Fruit fly (Drosophila melanogaster) whole organism, embryonic: ENCODE measurements around the gene RapGAP1.

Source experiments
- Asciz ChIP-seq: fragments of 200-800 bp; sonication (Bioruptor generic); optimal IDR thresholded peaks from 2 replicates; lab custom pipeline; 2017; ENCODE audit warnings: missing biosample characterization, mild to moderate bottlenecking, missing genetic modification characterization, missing genetic modification reagents
- Awh ChIP-seq: fragments of 200-800 bp; sonication (Bioruptor generic); IDR thresholded peaks from 2 replicates; pipeline ENCODE4, ENCODE4 v1.3.6; 2022; ENCODE audit warnings: missing biosample characterization, missing genetic modification characterization
- BtbVII ChIP-seq: fragments of 200-800 bp; sonication (Bioruptor generic); optimal IDR thresholded peaks from 3 replicates; lab custom pipeline; 2017; ENCODE audit warnings: missing biosample characterization, mild to moderate bottlenecking, missing genetic modification characterization
- CG10209 ChIP-seq: fragments of 200-800 bp; sonication (Bioruptor generic); optimal IDR thresholded peaks from 3 replicates; lab custom pipeline; 2017; ENCODE audit warnings: missing biosample characterization, mild to moderate bottlenecking, missing genetic modification characterization, missing genetic modification reagents
- CG15601 ChIP-seq: fragments of 200-800 bp; sonication (Bioruptor generic); optimal IDR thresholded peaks from 3 replicates; lab custom pipeline; 2019; ENCODE audit warnings: missing biosample characterization, mild to moderate bottlenecking, missing genetic modification characterization, moderate library complexity
- CG15696 ChIP-seq: fragments of 200-800 bp; sonication (Bioruptor generic); optimal IDR thresholded peaks from 2 replicates; lab custom pipeline; 2019; ENCODE audit warnings: missing biosample characterization, mild to moderate bottlenecking, missing genetic modification characterization, moderate library complexity
- CG1603 ChIP-seq: fragments of 200-800 bp; sonication (Bioruptor generic); optimal IDR thresholded peaks from 2 replicates; lab custom pipeline; 2019; ENCODE audit warnings: missing biosample characterization, mild to moderate bottlenecking, missing genetic modification characterization, moderate library complexity
- CG1647 ChIP-seq: fragments of 200-800 bp; sonication (Bioruptor generic); optimal IDR thresholded peaks from 3 replicates; lab custom pipeline; 2016; ENCODE audit warnings: missing biosample characterization, missing genetic modification characterization
- CG17186 ChIP-seq: fragments of 200-800 bp; sonication (Bioruptor generic); optimal IDR thresholded peaks from 3 replicates; lab custom pipeline; 2017; ENCODE audit warnings: missing biosample characterization, missing genetic modification reagents, missing genetic modification characterization
- CG17359 ChIP-seq: fragments of 200-800 bp; sonication (Bioruptor generic); optimal IDR thresholded peaks from 3 replicates; lab custom pipeline; 2018; ENCODE audit warnings: missing biosample characterization, mild to moderate bottlenecking, missing genetic modification characterization, moderate library complexity
- CG17568 ChIP-seq: fragments of 200-800 bp; sonication (Bioruptor generic); optimal IDR thresholded peaks from 2 replicates; lab custom pipeline; 2018; ENCODE audit warnings: missing biosample characterization, mild to moderate bottlenecking, missing genetic modification characterization, moderate library complexity
- CG17829 ChIP-seq: fragments of 200-800 bp; optimal IDR thresholded peaks from 2 replicates; lab custom pipeline; 2019; ENCODE audit warnings: missing biosample characterization, mild to moderate bottlenecking, missing genetic modification characterization, moderate library complexity
- CG2202 ChIP-seq: fragments of 200-800 bp; sonication (Bioruptor generic); optimal IDR thresholded peaks from 2 replicates; lab custom pipeline; 2018; ENCODE audit warnings: missing biosample characterization, mild to moderate bottlenecking, missing genetic modification characterization
- CG2712 ChIP-seq: fragments of 200-800 bp; optimal IDR thresholded peaks from 3 replicates; lab custom pipeline; 2019; ENCODE audit warnings: missing biosample characterization, mild to moderate bottlenecking, missing genetic modification characterization, moderate library complexity
- CG2875 ChIP-seq: fragments of 200-800 bp; sonication (Bioruptor generic); optimal IDR thresholded peaks from 2 replicates; lab custom pipeline; 2017; ENCODE audit warnings: missing biosample characterization, mild to moderate bottlenecking, missing genetic modification characterization, missing genetic modification reagents
- CG6854 ChIP-seq: fragments of 200-800 bp; sonication (Bioruptor generic); optimal IDR thresholded peaks from 3 replicates; lab custom pipeline; 2017; ENCODE audit warnings: missing biosample characterization, mild to moderate bottlenecking, missing genetic modification characterization
- CG7745 ChIP-seq: fragments of 200-800 bp; sonication (Bioruptor generic); optimal IDR thresholded peaks from 2 replicates; lab custom pipeline; 2018; ENCODE audit warnings: missing biosample characterization, mild to moderate bottlenecking, missing genetic modification characterization, moderate library complexity
- CG7839 ChIP-seq: fragments of 200-800 bp; sonication (Bioruptor generic); optimal IDR thresholded peaks from 3 replicates; lab custom pipeline; 2018; ENCODE audit warnings: missing biosample characterization, mild to moderate bottlenecking, missing genetic modification characterization, moderate library complexity
- CG7987 ChIP-seq: fragments of 200-800 bp; sonication (Bioruptor generic); optimal IDR thresholded peaks from 2 replicates; lab custom pipeline; 2018; ENCODE audit warnings: missing biosample characterization, mild to moderate bottlenecking, missing genetic modification characterization, moderate library complexity
- Dad ChIP-seq: fragments of 200-800 bp; sonication (Bioruptor generic); optimal IDR thresholded peaks from 3 replicates; lab custom pipeline; 2016; ENCODE audit warnings: missing biosample characterization, missing genetic modification characterization
- Deaf1 ChIP-seq: fragments of 200-800 bp; optimal IDR thresholded peaks from 3 replicates; lab custom pipeline; 2019; ENCODE audit warnings: missing biosample characterization, mild to moderate bottlenecking, missing genetic modification characterization, moderate library complexity
- Hr78 ChIP-seq, 2 experiments: fragments of 200-800 bp in 1 of 2; fragments of >200 bp in 1 of 2; sonication (Bioruptor generic) in 1 of 2; optimal IDR thresholded peaks; 2 replicates each; lab custom pipeline; 2017 to 2019; ENCODE audit warnings: missing biosample characterization in 2 of 2, missing genetic modification characterization in 2 of 2, mild to moderate bottlenecking in 1 of 2, moderate library complexity in 1 of 2
- PHDP ChIP-seq: fragments of 200-800 bp; sonication (Bioruptor generic); optimal IDR thresholded peaks from 3 replicates; lab custom pipeline; 2018; ENCODE audit warnings: missing biosample characterization, mild to moderate bottlenecking, missing genetic modification characterization, moderate library complexity
- Trl ChIP-seq, 3 experiments: fragments of >200 bp in 2 of 3; fragments of 200-800 bp in 1 of 3; sonication (Bioruptor generic) in 1 of 3; optimal IDR thresholded peaks; 2 replicates in 1 of 3; 3 replicates in 2 of 3; lab custom pipeline; 2016 to 2017; ENCODE audit warnings: missing biosample characterization in 1 of 3, missing genetic modification characterization in 1 of 3
- Vsx1 ChIP-seq: fragments of 200-800 bp; sonication (Bioruptor generic); optimal IDR thresholded peaks from 2 replicates; lab custom pipeline; 2017; ENCODE audit warnings: missing biosample characterization, mild to moderate bottlenecking, missing genetic modification characterization, missing genetic modification reagents
- dmrt99B ChIP-seq: fragments of 200-800 bp; sonication (Bioruptor generic); optimal IDR thresholded peaks from 2 replicates; lab custom pipeline; 2018; ENCODE audit warnings: missing biosample characterization, mild to moderate bottlenecking, missing genetic modification characterization, moderate library complexity
- grau ChIP-seq: fragments of 200-800 bp; optimal IDR thresholded peaks from 3 replicates; lab custom pipeline; 2019; ENCODE audit warnings: missing biosample characterization, mild to moderate bottlenecking, missing genetic modification characterization, moderate library complexity
- hkb ChIP-seq, 2 experiments: fragments of 200-800 bp in 1 of 2; fragments of >200 bp in 1 of 2; sonication (Bioruptor generic) in 1 of 2; IDR thresholded peaks in 1 of 2; optimal IDR thresholded peaks in 1 of 2; 2 replicates each; pipeline versions ENCODE4 v1.3.6 to Lab custom; 2017 to 2022; ENCODE audit warnings: missing biosample characterization in 1 of 2, missing genetic modification characterization in 1 of 2
- jumu ChIP-seq: fragments of 200-800 bp; sonication (Bioruptor generic); optimal IDR thresholded peaks from 3 replicates; lab custom pipeline; 2016; ENCODE audit warnings: missing biosample characterization, missing genetic modification characterization
- klu ChIP-seq: fragments of 200-800 bp; sonication (Bioruptor generic); IDR thresholded peaks from 2 replicates; pipeline ENCODE4 v1.3.6; 2022; ENCODE audit warnings: missing biosample characterization, missing genetic modification characterization
- kni ChIP-seq: fragments of 200-800 bp; sonication (Bioruptor generic); optimal IDR thresholded peaks from 3 replicates; lab custom pipeline; 2017; ENCODE audit warnings: mild to moderate bottlenecking, missing biosample characterization, missing genetic modification reagents, missing genetic modification characterization
- lmd ChIP-seq: fragments of 200-800 bp; sonication (Bioruptor generic); IDR thresholded peaks from 2 replicates; pipeline ENCODE4 v1.3.6; 2022; ENCODE audit warnings: missing biosample characterization, missing genetic modification characterization
- lola ChIP-seq, 3 experiments: fragments of >200 bp in 2 of 3; fragments of 200-800 bp in 1 of 3; sonication (Bioruptor generic) in 1 of 3; optimal IDR thresholded peaks; 2 replicates each; lab custom pipeline; 2017 to 2019; ENCODE audit warnings: missing biosample characterization in 3 of 3, missing genetic modification characterization in 3 of 3, mild to moderate bottlenecking in 1 of 3, moderate library complexity in 1 of 3
- maf-S ChIP-seq: fragments of 200-800 bp; sonication (Bioruptor generic); optimal IDR thresholded peaks from 2 replicates; lab custom pipeline; 2016; ENCODE audit warnings: missing biosample characterization, missing genetic modification characterization
- odd ChIP-seq: fragments of 200-800 bp; sonication (Bioruptor generic); optimal IDR thresholded peaks from 2 replicates; lab custom pipeline; 2017; ENCODE audit warnings: missing biosample characterization, mild to moderate bottlenecking, missing genetic modification characterization
- org-1 ChIP-seq: fragments of 200-800 bp; sonication (Bioruptor generic); optimal IDR thresholded peaks from 2 replicates; lab custom pipeline; 2017; ENCODE audit warnings: missing biosample characterization, missing genetic modification characterization
- otp ChIP-seq: fragments of 200-800 bp; sonication (Bioruptor generic); IDR thresholded peaks from 3 replicates; pipeline ENCODE4, ENCODE4 v1.3.6; 2022; ENCODE audit warnings: missing biosample characterization, missing genetic modification characterization
- pb ChIP-seq: fragments of 200-800 bp; sonication (Bioruptor generic); optimal IDR thresholded peaks from 3 replicates; lab custom pipeline; 2016; ENCODE audit warnings: missing biosample characterization, missing genetic modification characterization
- phol ChIP-seq: fragments of 200-800 bp; sonication (Bioruptor generic); optimal IDR thresholded peaks from 3 replicates; lab custom pipeline; 2018; ENCODE audit warnings: missing biosample characterization, mild to moderate bottlenecking, missing genetic modification characterization, moderate library complexity
- sna ChIP-seq: fragments of 200-800 bp; sonication (Bioruptor generic); IDR thresholded peaks from 2 replicates; pipeline ENCODE4 v1.3.6; 2022; ENCODE audit warnings: missing biosample characterization, missing genetic modification characterization; ENCODE audit not compliant: partially characterized antibody
- sr ChIP-seq: fragments of 200-800 bp; sonication (Bioruptor generic); IDR thresholded peaks from 3 replicates; pipeline ENCODE4 v1.3.6; 2022; ENCODE audit warnings: missing biosample characterization, missing genetic modification characterization
- tap ChIP-seq: fragments of 200-800 bp; optimal IDR thresholded peaks from 3 replicates; lab custom pipeline; 2019; ENCODE audit warnings: missing biosample characterization, mild to moderate bottlenecking, missing genetic modification characterization, moderate library complexity
- tgo ChIP-seq: fragments of 200-800 bp; sonication (Bioruptor generic); IDR thresholded peaks from 3 replicates; pipeline ENCODE4 v1.3.6; 2022; ENCODE audit warnings: missing biosample characterization, missing genetic modification characterization
- unpg ChIP-seq: fragments of 200-800 bp; sonication (Bioruptor generic); optimal IDR thresholded peaks from 3 replicates; lab custom pipeline; 2018; ENCODE audit warnings: missing biosample characterization, mild to moderate bottlenecking, missing genetic modification characterization, moderate library complexity
- zfh1 ChIP-seq: fragments of 200-800 bp; sonication (Bioruptor generic); IDR thresholded peaks from 3 replicates; pipeline ENCODE4 v1.3.6; 2022; ENCODE audit warnings: missing biosample characterization, missing genetic modification characterization

Gene RapGAP1

dm6 chr2L:7578880-7579279, at the start of gene RapGAP1:
TSS of gene RapGAP1 (minus strand) at chr2L:7578980.
- TF ChIP-seq Deaf1 (tag; lab: Kevin White, UChicago) (peak; percentile 15), grau (no peak)
- TF ChIP-seq, all 482 proteins: peak for 1

dm6 chr2L:7628382-7628965, 49.7 kb upstream of the RapGAP1 start:
- TF ChIP-seq CG17568 (GFP tag; lab: Kevin White, UChicago) (peak; percentile 23), hkb (optimal IDR thresholded peaks at IDR 0.05; lab: Kevin White, UChicago) (no peak), hkb (GFP tag; IDR thresholded peaks at IDR 0.05; lab: Robert Waterston, UW) (peak; percentile 13; the same call in 1 of the 2 replicates), phol (tag; lab: Kevin White, UChicago) (no peak), Dad (GFP tag; lab: Kevin White, UChicago) (no peak), lola (GFP tag; optimal IDR thresholded peaks at IDR 0.05; lab: Kevin White, UChicago) (peak in 1 of 3 experiments; percentile 12), CG15696 (tag; lab: Kevin White, UChicago) (peak; percentile 48), CG7745 (tag; lab: Kevin White, UChicago) (peak; percentile 77), CG2712 (tag; lab: Kevin White, UChicago) (peak; percentile 16), CG17829 (peak; percentile 7), unpg (GFP tag; lab: Kevin White, UChicago) (peak; percentile 23), CG1603 (tag; lab: Kevin White, UChicago) (peak; percentile 29), CG2875 (GFP tag; lab: Kevin White, UChicago) (peak; percentile 17), jumu (GFP tag; lab: Kevin White, UChicago) (no peak), pb (no peak), sr (GFP tag; lab: Robert Waterston, UW) (0 out of 3 replicates have a peak, but pooled peaks have one; percentile 8), Trl (optimal IDR thresholded peaks at IDR 0.05; lab: Kevin White, UChicago) (no peak), Trl (GFP tag; optimal IDR thresholded peaks at IDR 0.05; lab: Kevin White, UChicago) (peak; percentile 24), lmd (GFP tag; lab: Robert Waterston, UW) (no peak), tap (peak; percentile 6), CG15601 (tag; lab: Kevin White, UChicago) (peak; percentile 24), org-1 (GFP tag; lab: Kevin White, UChicago) (no peak), CG2202 (tag; lab: Kevin White, UChicago) (peak; percentile 28), CG17359 (peak; percentile 9), CG1647 (GFP tag; lab: Kevin White, UChicago) (no peak), Vsx1 (GFP tag; lab: Kevin White, UChicago) (no peak), sna (GFP tag; lab: Robert Waterston, UW) (no peak), PHDP (tag; lab: Kevin White, UChicago) (peak; percentile 14), Asciz (peak; percentile 38), zfh1 (no peak), Awh (GFP tag; lab: Robert Waterston, UW) (peak; percentile 35; the same call in 1 of the 2 replicates), BtbVII (peak; percentile 59), Hr78 (GFP tag; optimal IDR thresholded peaks at IDR 0.05; lab: Kevin White, UChicago) (peak in 1 of 2 experiments; percentile 62), CG7987 (peak; percentile 49), tgo (GFP tag; lab: Robert Waterston, UW) (no peak), CG10209 (peak; percentile 15), odd (GFP tag; lab: Kevin White, UChicago) (peak; percentile 39), CG6854 (GFP tag; lab: Kevin White, UChicago) (no peak), CG7839 (no peak), otp (GFP tag; lab: Robert Waterston, UW) (peak; percentile 38; the same call in 1 of the 3 replicates), CG17186 (GFP tag; lab: Kevin White, UChicago) (peak; percentile 5), kni (GFP tag; lab: Kevin White, UChicago) (peak; percentile 10), klu (no peak), dmrt99B (tag; lab: Kevin White, UChicago) (peak; percentile 34), maf-S (GFP tag; lab: Kevin White, UChicago) (no peak)
